Fruit fly (Drosophila melanogaster) whole organism, embryonic: ENCODE results near the gene Eig71Ec.
A peak's percentile ranks its signal among the peaks of the same experiment; 100 is the strongest.

Experiments
- Antp ChIP-seq: fragments of 200-800 bp; sonication (Bioruptor generic); optimal IDR thresholded peaks from 3 replicates; lab custom pipeline; 2016; ENCODE audit warnings: missing biosample characterization, missing genetic modification characterization
- Atf-2 ChIP-seq: fragments of 200-800 bp; sonication (Bioruptor generic); optimal IDR thresholded peaks from 2 replicates; lab custom pipeline; 2016; ENCODE audit warnings: missing biosample characterization, missing genetic modification characterization
- C15 ChIP-seq: fragments of 200-800 bp; sonication (Bioruptor generic); IDR thresholded peaks from 3 replicates; pipeline ENCODE4 v1.3.6; 2022; ENCODE audit warnings: missing biosample characterization, missing genetic modification characterization
- CG10274 ChIP-seq: fragments of 200-800 bp; sonication (Bioruptor generic); optimal IDR thresholded peaks from 3 replicates; lab custom pipeline; 2017; ENCODE audit warnings: missing biosample characterization, mild to moderate bottlenecking, missing genetic modification characterization
- CG10654 ChIP-seq: fragments of 200-800 bp; sonication (Bioruptor generic); optimal IDR thresholded peaks from 2 replicates; lab custom pipeline; 2016; ENCODE audit warnings: missing biosample characterization, missing genetic modification characterization
- CG11085 ChIP-seq: fragments of 200-800 bp; sonication (Bioruptor generic); IDR thresholded peaks from 2 replicates; pipeline ENCODE4 v1.3.6; 2022; ENCODE audit warnings: missing biosample characterization, missing genetic modification characterization
- CG12391 ChIP-seq: fragments of 200-800 bp; sonication (Bioruptor generic); optimal IDR thresholded peaks from 3 replicates; lab custom pipeline; 2018; ENCODE audit warnings: missing biosample characterization, mild to moderate bottlenecking, missing genetic modification characterization, moderate library complexity
- CG12659 ChIP-seq: fragments of 200-800 bp; sonication (Bioruptor generic); optimal IDR thresholded peaks from 3 replicates; lab custom pipeline; 2017; ENCODE audit warnings: mild to moderate bottlenecking, missing biosample characterization, missing genetic modification reagents, missing genetic modification characterization
- CG13123 ChIP-seq: fragments of 200-800 bp; sonication (Bioruptor generic); optimal IDR thresholded peaks from 2 replicates; lab custom pipeline; 2016; ENCODE audit warnings: missing biosample characterization, missing genetic modification characterization
- CG13296 ChIP-seq: fragments of 200-800 bp; sonication (Bioruptor generic); optimal IDR thresholded peaks from 3 replicates; lab custom pipeline; 2018; ENCODE audit warnings: missing biosample characterization, mild to moderate bottlenecking, missing genetic modification characterization
- CG13775 ChIP-seq: fragments of 200-800 bp; sonication (Bioruptor generic); optimal IDR thresholded peaks from 3 replicates; lab custom pipeline; 2017; ENCODE audit warnings: missing biosample characterization, mild to moderate bottlenecking, missing genetic modification characterization
- CG15073 ChIP-seq: fragments of 200-800 bp; sonication (Bioruptor generic); optimal IDR thresholded peaks from 2 replicates; lab custom pipeline; 2016; ENCODE audit warnings: missing biosample characterization, missing genetic modification characterization
- CG17328 ChIP-seq: fragments of 200-800 bp; sonication (Bioruptor generic); IDR thresholded peaks from 2 replicates; pipeline ENCODE4 v1.3.6; 2022; ENCODE audit warnings: missing biosample characterization, missing genetic modification characterization
- CG18764 ChIP-seq: fragments of 200-800 bp; sonication (Bioruptor generic); optimal IDR thresholded peaks from 3 replicates; lab custom pipeline; 2016; ENCODE audit warnings: missing biosample characterization, missing genetic modification characterization
- CG30020 ChIP-seq: fragments of 200-800 bp; optimal IDR thresholded peaks from 2 replicates; lab custom pipeline; 2019; ENCODE audit warnings: missing biosample characterization, mild to moderate bottlenecking, missing genetic modification characterization, moderate library complexity
- CG3163 ChIP-seq: fragments of 200-800 bp; sonication (Bioruptor generic); optimal IDR thresholded peaks from 3 replicates; lab custom pipeline; 2016; ENCODE audit warnings: missing biosample characterization, missing genetic modification characterization
- CG4282 ChIP-seq: fragments of 200-800 bp; sonication (Bioruptor generic); optimal IDR thresholded peaks from 2 replicates; lab custom pipeline; 2016; ENCODE audit warnings: missing biosample characterization, missing genetic modification characterization
- CG5180 ChIP-seq: fragments of 200-800 bp; sonication (Bioruptor generic); optimal IDR thresholded peaks from 3 replicates; lab custom pipeline; 2017; ENCODE audit warnings: missing biosample characterization, missing genetic modification characterization, mild to moderate bottlenecking, moderate library complexity, missing genetic modification reagents
- CG6689 ChIP-seq: fragments of 200-800 bp; sonication (Bioruptor generic); IDR thresholded peaks from 2 replicates; pipeline ENCODE4 v1.3.6; 2022; ENCODE audit warnings: missing biosample characterization, missing genetic modification characterization
- CG9727 ChIP-seq: fragments of 200-800 bp; sonication (Bioruptor generic); optimal IDR thresholded peaks from 3 replicates; lab custom pipeline; 2017; ENCODE audit warnings: missing biosample characterization, mild to moderate bottlenecking, missing genetic modification characterization
- HHEX ChIP-seq: fragments of 200-800 bp; sonication (Bioruptor generic); optimal IDR thresholded peaks from 3 replicates; lab custom pipeline; 2017; ENCODE audit warnings: missing biosample characterization, mild to moderate bottlenecking, missing genetic modification characterization, missing genetic modification reagents
- HLH4C ChIP-seq: fragments of 200-800 bp; sonication (Bioruptor generic); IDR thresholded peaks from 3 replicates; pipeline ENCODE4 v1.3.6; 2022; ENCODE audit warnings: missing biosample characterization, missing genetic modification characterization; ENCODE audit not compliant: partially characterized antibody
- Hey ChIP-seq: fragments of 200-800 bp; sonication (Bioruptor generic); optimal IDR thresholded peaks from 3 replicates; lab custom pipeline; 2018; ENCODE audit warnings: missing biosample characterization, mild to moderate bottlenecking, missing genetic modification characterization
- HmgZ ChIP-seq: fragments of 200-800 bp; sonication (Bioruptor generic); optimal IDR thresholded peaks from 2 replicates; lab custom pipeline; 2018; ENCODE audit warnings: missing biosample characterization, mild to moderate bottlenecking, missing genetic modification characterization
- Mad ChIP-seq: fragments of 200-800 bp; sonication (Bioruptor generic); optimal IDR thresholded peaks from 2 replicates; lab custom pipeline; 2016; ENCODE audit warnings: missing biosample characterization, missing genetic modification characterization
- Max ChIP-seq: fragments of 200-800 bp; sonication (Bioruptor generic); optimal IDR thresholded peaks from 2 replicates; lab custom pipeline; 2016; ENCODE audit warnings: missing biosample characterization, mild to moderate bottlenecking, missing genetic modification characterization
- Meics ChIP-seq: fragments of 200-800 bp; sonication (Bioruptor generic); optimal IDR thresholded peaks from 2 replicates; lab custom pipeline; 2017; ENCODE audit warnings: missing biosample characterization, mild to moderate bottlenecking, missing genetic modification characterization
- NK7.1 ChIP-seq: fragments of 200-800 bp; sonication (Bioruptor generic); optimal IDR thresholded peaks from 3 replicates; lab custom pipeline; 2016; ENCODE audit warnings: missing biosample characterization, missing genetic modification characterization
- Ptx1 ChIP-seq: fragments of 200-800 bp; sonication (Bioruptor generic); IDR thresholded peaks from 2 replicates; pipeline ENCODE4 v1.3.6; 2022; ENCODE audit warnings: missing biosample characterization, missing genetic modification characterization
- Ravus ChIP-seq: fragments of 200-800 bp; sonication (Bioruptor generic); IDR thresholded peaks from 2 replicates; pipeline ENCODE4 v1.3.6; 2022; ENCODE audit warnings: missing biosample characterization, missing genetic modification characterization
- YL-1 ChIP-seq: fragments of 200-800 bp; sonication (Bioruptor generic); optimal IDR thresholded peaks from 3 replicates; lab custom pipeline; 2017; ENCODE audit warnings: missing biosample characterization, mild to moderate bottlenecking, missing genetic modification characterization
- bbx ChIP-seq: fragments of 200-800 bp; sonication (Bioruptor generic); IDR thresholded peaks from 2 replicates; pipeline ENCODE4 v1.3.6; 2022; ENCODE audit warnings: missing biosample characterization, missing genetic modification characterization; ENCODE audit not compliant: partially characterized antibody
- cad ChIP-seq: fragments of >200 bp; optimal IDR thresholded peaks from 2 replicates; lab custom pipeline; 2017; ENCODE audit warnings: missing biosample characterization, missing genetic modification characterization
- chm ChIP-seq: fragments of 200-800 bp; sonication (Bioruptor generic); IDR thresholded peaks from 2 replicates; pipeline ENCODE4 v1.3.6; 2022; ENCODE audit warnings: missing biosample characterization, missing genetic modification characterization
- corto ChIP-seq: fragments of 200-800 bp; sonication (Bioruptor generic); optimal IDR thresholded peaks from 2 replicates; lab custom pipeline; 2016; ENCODE audit warnings: missing biosample characterization, mild to moderate bottlenecking, missing genetic modification characterization, moderate library complexity
- da ChIP-seq: fragments of 200-800 bp; sonication (Bioruptor generic); optimal IDR thresholded peaks from 2 replicates; lab custom pipeline; 2016; ENCODE audit warnings: missing biosample characterization, missing genetic modification characterization
- dimm ChIP-seq: fragments of 200-800 bp; sonication (Bioruptor generic); IDR thresholded peaks from 2 replicates; pipeline ENCODE4 v1.3.6; 2022; ENCODE audit warnings: missing biosample characterization, missing genetic modification characterization
- exex ChIP-seq: fragments of 200-800 bp; sonication (Bioruptor generic); optimal IDR thresholded peaks from 4 replicates; lab custom pipeline; 2018; ENCODE audit warnings: missing biosample characterization, mild to moderate bottlenecking, missing genetic modification characterization, moderate library complexity
- gfzf ChIP-seq: fragments of 200-800 bp; sonication (Bioruptor generic); optimal IDR thresholded peaks from 2 replicates; lab custom pipeline; 2016; ENCODE audit warnings: missing biosample characterization, mild to moderate bottlenecking, missing genetic modification characterization, moderate library complexity
- grau ChIP-seq: fragments of 200-800 bp; optimal IDR thresholded peaks from 3 replicates; lab custom pipeline; 2019; ENCODE audit warnings: missing biosample characterization, mild to moderate bottlenecking, missing genetic modification characterization, moderate library complexity
- h ChIP-seq: fragments of >200 bp; optimal IDR thresholded peaks from 2 replicates; lab custom pipeline; 2017
- insv ChIP-seq, 2 experiments: fragments of 200-800 bp; sonication (Bioruptor generic); optimal IDR thresholded peaks; 3 replicates each; lab custom pipeline; 2016 to 2018; ENCODE audit warnings: missing biosample characterization in 2 of 2, missing genetic modification characterization in 2 of 2
- inv ChIP-seq: fragments of 200-800 bp; sonication (Bioruptor generic); IDR thresholded peaks from 2 replicates; pipeline ENCODE4 v1.3.6; 2022; ENCODE audit warnings: missing biosample characterization, missing genetic modification characterization; ENCODE audit not compliant: partially characterized antibody
- jigr1 ChIP-seq: fragments of 200-800 bp; sonication (Bioruptor generic); IDR thresholded peaks from 3 replicates; pipeline ENCODE4 v1.3.6; 2022; ENCODE audit warnings: missing biosample characterization, missing genetic modification characterization
- sc ChIP-seq, 3 experiments: fragments of >200 bp in 2 of 3; fragments of 200-800 bp in 1 of 3; sonication (Bioruptor generic) in 1 of 3; optimal IDR thresholded peaks; 2 replicates in 2 of 3; 3 replicates in 1 of 3; lab custom pipeline; 2017; ENCODE audit warnings: mild to moderate bottlenecking in 1 of 3, missing biosample characterization in 1 of 3, missing genetic modification characterization in 1 of 3, missing genetic modification reagents in 1 of 3
- sd ChIP-seq: fragments of 200-800 bp; sonication (Bioruptor generic); optimal IDR thresholded peaks from 3 replicates; lab custom pipeline; 2018; ENCODE audit warnings: missing biosample characterization, mild to moderate bottlenecking, missing genetic modification characterization, moderate library complexity
- sisA ChIP-seq: fragments of 200-800 bp; sonication (Bioruptor generic); IDR thresholded peaks from 2 replicates; pipeline ENCODE4 v1.3.6; 2022; ENCODE audit warnings: missing biosample characterization, missing genetic modification characterization
- sob ChIP-seq: fragments of 200-800 bp; sonication (Bioruptor generic); IDR thresholded peaks from 2 replicates; pipeline ENCODE4 v1.3.6; 2022; ENCODE audit warnings: missing biosample characterization, missing genetic modification characterization
- stc ChIP-seq: fragments of 200-800 bp; sonication (Bioruptor generic); IDR thresholded peaks from 2 replicates; pipeline ENCODE4 v1.3.6; 2022; ENCODE audit warnings: missing biosample characterization, missing genetic modification characterization
- toy ChIP-seq: fragments of 200-800 bp; sonication (Bioruptor generic); IDR thresholded peaks from 2 replicates; pipeline ENCODE4 v1.3.6; 2022; ENCODE audit warnings: missing biosample characterization, missing genetic modification characterization
- unpg ChIP-seq: fragments of 200-800 bp; sonication (Bioruptor generic); optimal IDR thresholded peaks from 3 replicates; lab custom pipeline; 2018; ENCODE audit warnings: missing biosample characterization, mild to moderate bottlenecking, missing genetic modification characterization, moderate library complexity

The Eig71Ec gene

DNA sequence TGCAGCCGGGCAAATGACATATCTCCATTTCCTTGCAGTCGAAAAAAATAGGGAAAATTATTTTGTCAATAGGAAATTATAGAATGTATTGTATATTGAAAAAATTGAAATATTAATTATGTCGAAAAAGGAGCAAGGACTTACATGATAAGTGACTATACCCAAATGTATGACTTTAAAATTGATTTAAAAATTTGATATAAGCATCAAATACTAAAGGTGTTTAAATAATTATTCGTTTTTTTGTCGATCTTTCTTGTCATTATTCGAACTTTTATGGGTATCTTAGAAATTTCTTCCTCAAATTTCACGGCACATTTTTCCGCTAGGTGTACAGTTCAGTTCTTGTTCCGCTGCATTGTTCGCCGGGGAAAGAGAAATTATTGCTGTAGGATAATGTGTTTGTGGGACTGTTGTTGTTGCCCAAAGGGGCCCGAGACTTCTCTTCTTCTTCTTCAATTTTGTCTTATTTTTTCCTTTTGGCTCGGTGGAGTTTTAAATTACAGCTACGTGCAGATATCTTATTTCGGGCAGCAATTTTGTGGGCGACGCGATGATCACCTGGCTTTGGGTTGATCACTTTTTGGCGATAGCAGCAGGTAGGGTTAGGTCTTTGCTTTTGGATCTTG, 48.4 kb upstream of the Eig71Ec start (continued):
- TF ChIP-seq CG17328 (GFP tag; lab: Robert Waterston, UW) (peak; percentile 25; the same call in 1 of the 2 replicates), HLH4C (GFP tag; lab: Robert Waterston, UW) (no peak), CG18764 (GFP tag; lab: Kevin White, UChicago) (no peak), CG10654 (no peak), Hey (no peak), sc (optimal IDR thresholded peaks at IDR 0.05; lab: Kevin White, UChicago) (no peak), sc (GFP tag; optimal IDR thresholded peaks at IDR 0.05; lab: Kevin White, UChicago) (peak; percentile 58), NK7.1 (GFP tag; lab: Kevin White, UChicago) (no peak), CG4282 (GFP tag; lab: Kevin White, UChicago) (no peak), chm (no peak), CG9727 (peak; percentile 90), h (lab: Kevin White, UChicago) (no peak), Ravus (GFP tag; lab: Robert Waterston, UW) (no peak), sob (GFP tag; lab: Robert Waterston, UW) (no peak), stc (no peak), CG30020 (no peak), unpg (peak; percentile 45), insv (GFP tag; optimal IDR thresholded peaks at IDR 0.05; lab: Kevin White, UChicago) (no peak), bbx (GFP tag; lab: Robert Waterston, UW) (no peak), HHEX (GFP tag; lab: Kevin White, UChicago) (no peak), YL-1 (GFP tag; lab: Kevin White, UChicago) (no peak), CG13775 (GFP tag; lab: Kevin White, UChicago) (peak; percentile 76), CG13296 (no peak), HmgZ (tag; lab: Kevin White, UChicago) (no peak), CG12659 (GFP tag; lab: Kevin White, UChicago) (no peak), C15 (GFP tag; lab: Robert Waterston, UW) (no peak), exex (tag; lab: Kevin White, UChicago) (no peak), CG11085 (no peak), grau (tag; lab: Kevin White, UChicago) (peak; percentile 65), CG10274 (GFP tag; lab: Kevin White, UChicago) (no peak), jigr1 (GFP tag; lab: Robert Waterston, UW) (no peak), Antp (GFP tag; lab: Kevin White, UChicago) (no peak), toy (GFP tag; lab: Robert Waterston, UW) (no peak), CG15073 (GFP tag; lab: Kevin White, UChicago) (no peak), dimm (GFP tag; lab: Robert Waterston, UW) (no peak), Atf-2 (no peak), da (GFP tag; lab: Kevin White, UChicago) (no peak), CG6689 (GFP tag; lab: Robert Waterston, UW) (no peak), CG5180 (GFP tag; lab: Kevin White, UChicago) (no peak), CG12391 (tag; lab: Kevin White, UChicago) (peak; percentile 81), Ptx1 (no peak), corto (GFP tag; lab: Kevin White, UChicago) (peak; percentile 44), Mad (GFP tag; lab: Kevin White, UChicago) (no peak), sd (tag; lab: Kevin White, UChicago) (no peak), Max (no peak), sisA (GFP tag; lab: Robert Waterston, UW) (no peak), CG13123 (GFP tag; lab: Kevin White, UChicago) (no peak), inv (GFP tag; lab: Robert Waterston, UW) (no peak), Meics (GFP tag; lab: Kevin White, UChicago) (no peak), cad (GFP tag; lab: Kevin White, UChicago) (no peak), CG3163 (no peak), gfzf (GFP tag; lab: Kevin White, UChicago) (no peak)
